Worm (Caenorhabditis elegans) whole organism, mixed stage, embryonic: ENCODE results near the gene fmo-5.

Experiments used
- M03D4.4 ChIP-seq: sonication (generic microtip); optimal IDR thresholded peaks from 2 replicates; lab custom pipeline; 2017; ENCODE audit warnings: mild to moderate bottlenecking, missing genetic modification characterization, missing compliant biosample characterization
- bed-3 ChIP-seq: fragments of 200-800 bp; sonication (Bioruptor generic); optimal IDR thresholded peaks from 3 replicates; lab custom pipeline; 2018; ENCODE audit warnings: mild to moderate bottlenecking, missing genetic modification characterization, moderate library complexity, missing compliant biosample characterization
- blmp-1 ChIP-seq: fragments of 150-350 bp; optimal IDR thresholded peaks from 2 replicates; lab custom pipeline; 2014; ENCODE audit warnings: missing biosample characterization, missing genetic modification characterization
- ceh-39 ChIP-seq: fragments of 150-350 bp; optimal IDR thresholded peaks from 2 replicates; lab custom pipeline; 2014; ENCODE audit warnings: missing biosample characterization, missing genetic modification characterization
- ceh-43 ChIP-seq: fragments of 200-800 bp; sonication (Bioruptor generic); optimal IDR thresholded peaks from 2 replicates; lab custom pipeline; 2018; ENCODE audit warnings: mild to moderate bottlenecking, missing genetic modification characterization, moderate library complexity, missing compliant biosample characterization
- ceh-83 ChIP-seq: fragments of 200-800 bp; sonication (Bioruptor generic); optimal IDR thresholded peaks from 2 replicates; lab custom pipeline; 2018; ENCODE audit warnings: mild to moderate bottlenecking, missing genetic modification characterization, missing compliant biosample characterization
- ces-1 ChIP-seq: fragments of 150-350 bp; optimal IDR thresholded peaks from 2 replicates; lab custom pipeline; 2014; ENCODE audit warnings: missing biosample characterization, missing genetic modification reagents, missing genetic modification characterization
- drap-1 ChIP-seq: fragments of 200-800 bp; sonication (Bioruptor generic); optimal IDR thresholded peaks from 3 replicates; lab custom pipeline; 2018; ENCODE audit warnings: mild to moderate bottlenecking, missing genetic modification characterization, missing compliant biosample characterization
- elt-1 ChIP-seq: sonication (generic microtip); optimal IDR thresholded peaks from 2 replicates; lab custom pipeline; 2017; ENCODE audit warnings: missing genetic modification characterization, mild to moderate bottlenecking, missing compliant biosample characterization, antibody characterized with exemption, moderate library complexity, borderline replicate concordance; ENCODE audit not compliant: insufficient read depth
- elt-3 ChIP-seq: fragments of 150-350 bp; optimal IDR thresholded peaks from 2 replicates; lab custom pipeline; 2014; ENCODE audit warnings: missing biosample characterization, missing genetic modification characterization
- ham-2 ChIP-seq: fragments of 200-800 bp; sonication (Bioruptor generic); optimal IDR thresholded peaks from 2 replicates; lab custom pipeline; 2018; ENCODE audit warnings: mild to moderate bottlenecking, missing genetic modification characterization, missing compliant biosample characterization
- hlh-1 ChIP-seq: fragments of 150-350 bp; optimal IDR thresholded peaks from 2 replicates; lab custom pipeline; 2014; ENCODE audit warnings: missing biosample characterization, missing genetic modification reagents, missing genetic modification characterization
- lin-32 ChIP-seq: fragments of 200-800 bp; sonication (Bioruptor generic); optimal IDR thresholded peaks from 2 replicates; lab custom pipeline; 2018; ENCODE audit warnings: mild to moderate bottlenecking, missing genetic modification characterization, missing compliant biosample characterization
- lsy-2 ChIP-seq: fragments of 150-350 bp; optimal IDR thresholded peaks from 2 replicates; lab custom pipeline; 2014; ENCODE audit warnings: missing biosample characterization, missing genetic modification characterization
- mab-5 ChIP-seq: fragments of 150-350 bp; optimal IDR thresholded peaks from 2 replicates; lab custom pipeline; 2014; ENCODE audit warnings: missing biosample characterization, missing genetic modification characterization
- mep-1 ChIP-seq: fragments of 150-350 bp; optimal IDR thresholded peaks from 2 replicates; lab custom pipeline; 2017; ENCODE audit warnings: missing biosample characterization, missing genetic modification reagents, missing genetic modification characterization, inconsistent platforms
- mls-2 ChIP-seq: sonication (generic microtip); optimal IDR thresholded peaks from 2 replicates; lab custom pipeline; 2016; ENCODE audit warnings: mild to moderate bottlenecking, missing genetic modification characterization, moderate library complexity, missing compliant biosample characterization
- nhr-12 ChIP-seq: fragments of 150-350 bp; optimal IDR thresholded peaks from 2 replicates; lab custom pipeline; 2014; ENCODE audit warnings: missing biosample characterization, missing genetic modification characterization
- nhr-2 ChIP-seq: fragments of 150-350 bp; optimal IDR thresholded peaks from 2 replicates; lab custom pipeline; 2014; ENCODE audit warnings: missing biosample characterization, missing genetic modification characterization
- nhr-237 ChIP-seq: fragments of 150-350 bp; optimal IDR thresholded peaks from 2 replicates; lab custom pipeline; 2014; ENCODE audit warnings: missing biosample characterization, missing genetic modification characterization
- nhr-28 ChIP-seq: fragments of 150-350 bp; optimal IDR thresholded peaks from 2 replicates; lab custom pipeline; 2014; ENCODE audit warnings: missing biosample characterization, missing genetic modification characterization
- pha-4 ChIP-seq: fragments of 150-350 bp; optimal IDR thresholded peaks from 2 replicates; lab custom pipeline; 2018; ENCODE audit warnings: missing biosample characterization, missing genetic modification reagents, missing genetic modification characterization
- snpc-4 ChIP-seq: fragments of 150-350 bp; optimal IDR thresholded peaks from 2 replicates; lab custom pipeline; 2014; ENCODE audit warnings: missing biosample characterization, missing genetic modification characterization
- sptf-1 ChIP-seq: sonication (generic microtip); optimal IDR thresholded peaks from 2 replicates; lab custom pipeline; 2017; ENCODE audit warnings: mild to moderate bottlenecking, missing genetic modification characterization, moderate library complexity, missing compliant biosample characterization
- tbx-8 ChIP-seq: fragments of 200-800 bp; sonication (Bioruptor generic); optimal IDR thresholded peaks from 2 replicates; lab custom pipeline; 2018; ENCODE audit warnings: mild to moderate bottlenecking, missing genetic modification characterization, moderate library complexity, missing compliant biosample characterization
- unc-120 ChIP-seq: sonication (generic microtip); optimal IDR thresholded peaks from 2 replicates; lab custom pipeline; 2017; ENCODE audit warnings: missing genetic modification characterization, missing compliant biosample characterization; ENCODE audit not compliant: poor library complexity, severe bottlenecking
- unc-39 ChIP-seq: fragments of 150-350 bp; optimal IDR thresholded peaks from 2 replicates; lab custom pipeline; 2014; ENCODE audit warnings: missing biosample characterization, missing genetic modification characterization
- unc-62 ChIP-seq: fragments of 150-350 bp; optimal IDR thresholded peaks from 2 replicates; lab custom pipeline; 2014; ENCODE audit warnings: missing biosample characterization, missing genetic modification reagents, missing genetic modification characterization
- zip-8 ChIP-seq: fragments of 150-350 bp; optimal IDR thresholded peaks from 2 replicates; lab custom pipeline; 2014; ENCODE audit warnings: missing biosample characterization, missing genetic modification characterization
- ztf-11 ChIP-seq: fragments of 150-350 bp; optimal IDR thresholded peaks from 2 replicates; lab custom pipeline; 2014; ENCODE audit warnings: missing biosample characterization, missing genetic modification characterization

fmo-5 gene

DNA sequence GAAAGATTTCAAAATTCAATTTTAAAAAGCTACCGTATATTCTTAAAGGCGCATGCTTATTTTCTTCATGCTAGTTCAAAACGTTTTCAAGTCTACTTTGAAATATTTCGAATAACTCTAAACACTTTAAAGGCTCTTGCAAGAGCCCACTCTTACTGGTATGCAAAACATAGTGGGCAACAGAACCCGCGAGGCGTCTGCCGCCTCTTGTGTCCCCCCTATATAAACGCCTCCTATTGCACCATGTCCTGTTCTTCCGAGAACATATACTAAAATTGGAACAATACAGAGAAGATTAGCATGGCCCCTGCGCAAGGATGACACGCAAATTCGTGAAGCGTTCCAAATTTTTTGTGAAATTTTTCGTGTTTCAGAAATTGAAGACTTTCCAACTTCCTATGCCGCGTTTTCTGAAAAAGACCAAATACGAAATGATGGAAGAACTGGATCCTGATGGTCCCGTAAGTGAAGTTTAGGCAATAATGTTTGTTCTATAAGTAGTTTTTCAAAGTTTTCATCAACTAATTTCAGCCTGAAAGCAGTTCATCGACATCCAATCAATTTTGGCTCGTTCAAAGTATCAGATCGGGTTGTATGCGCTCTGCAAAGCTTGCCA, 44.5 kb downstream of the fmo-5 start:
- TF ChIP-seq ceh-83 (GFP tag; lab: Kevin White, UChicago) (peak; percentile 48), mep-1 (tag; lab: Kevin White, UChicago) (no peak)
- TF ChIP-seq, all 35 proteins: peak for 1

DNA sequence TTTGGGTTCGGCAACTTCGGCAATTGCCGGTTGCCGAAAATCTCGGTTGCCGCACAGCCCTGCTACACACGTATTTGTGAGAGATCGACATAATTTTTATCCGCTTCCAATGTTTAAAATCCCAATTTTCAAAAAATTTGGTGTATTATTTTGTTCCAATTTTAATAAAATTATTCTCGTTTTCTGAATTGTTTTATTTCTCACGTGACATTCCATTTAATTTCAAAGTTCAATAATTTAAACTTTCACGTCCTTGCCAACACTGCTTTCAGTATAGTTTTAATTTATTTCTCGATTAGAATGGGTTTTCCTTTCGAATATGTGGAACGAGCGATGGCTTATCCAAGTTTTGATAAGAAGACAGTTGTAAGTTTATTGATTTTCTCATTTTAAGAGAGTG, 46.9 kb downstream of the fmo-5 start, which contains the start of gene K09C6.2:
TSS of gene K09C6.2 (plus strand) at position 301 of the 400 bp plus-strand sequence.
- TF ChIP-seq elt-3 (tag; lab: Kevin White, UChicago) (no peak), M03D4.4 (tag; lab: Kevin White, UChicago) (no peak), mab-5 (tag; lab: Kevin White, UChicago) (no peak), nhr-12 (tag; lab: Kevin White, UChicago) (no peak), tbx-8 (GFP tag; lab: Kevin White, UChicago) (no peak), sptf-1 (no peak), zip-8 (tag; lab: Kevin White, UChicago) (no peak), ceh-83 (GFP tag; lab: Kevin White, UChicago) (no peak), unc-39 (tag; lab: Kevin White, UChicago) (no peak), hlh-1 (tag; lab: Kevin White, UChicago) (no peak), nhr-237 (tag; lab: Kevin White, UChicago) (no peak), ceh-39 (no peak), ceh-43 (GFP tag; lab: Kevin White, UChicago) (no peak), nhr-2 (no peak), lsy-2 (tag; lab: Kevin White, UChicago) (no peak), mep-1 (tag; lab: Kevin White, UChicago) (no peak)

DNA sequence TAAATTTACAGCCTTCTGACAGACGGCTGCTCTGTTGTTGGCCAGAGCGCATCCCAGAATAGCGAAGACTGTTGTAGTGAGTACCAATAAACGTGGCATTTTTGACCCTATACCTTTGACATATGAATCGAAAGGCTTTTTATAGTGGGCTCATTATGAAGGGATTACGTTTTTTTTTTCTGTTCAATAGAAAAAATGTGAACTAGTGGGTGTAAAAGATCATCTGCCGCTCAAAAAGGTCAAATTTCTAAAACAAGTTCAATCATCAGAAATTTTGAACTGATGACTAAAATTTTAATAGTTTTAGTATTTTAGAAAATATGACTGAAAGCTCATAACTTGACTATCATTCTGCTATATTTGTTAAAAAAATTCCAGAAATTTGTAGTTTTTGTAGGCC, 48.5 kb downstream of the fmo-5 start, which contains the start of gene K09C6.9:
TSS of gene K09C6.9 (minus strand) at position 101 of the 400 bp plus-strand sequence.
- TF ChIP-seq elt-3 (tag; lab: Kevin White, UChicago) (no peak), blmp-1 (tag; lab: Kevin White, UChicago) (no peak), mls-2 (tag; lab: Kevin White, UChicago) (no peak), ceh-39 (no peak)

DNA sequence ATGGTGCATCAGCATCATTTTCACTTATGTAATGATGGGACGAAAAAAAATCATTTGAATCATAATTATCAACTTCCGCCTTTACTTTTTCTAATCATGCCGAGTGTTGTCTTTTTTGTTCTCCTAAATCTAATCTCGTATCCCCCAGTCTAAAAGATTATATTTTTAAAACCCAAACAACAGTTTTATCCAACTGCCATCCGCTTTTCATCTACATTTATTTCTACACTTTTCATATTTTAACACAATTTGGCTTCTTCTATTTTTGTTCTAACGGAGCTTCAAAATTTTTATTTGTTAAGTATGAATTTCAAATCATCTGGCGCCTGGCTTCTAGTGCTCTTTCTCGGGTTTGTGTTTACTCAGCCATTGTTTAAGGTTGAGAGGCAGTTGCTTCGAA, 51.3 kb downstream of the fmo-5 start, which contains the start of gene K09C6.3:
TSS of gene K09C6.3 (plus strand) at position 301 of the 400 bp plus-strand sequence.
- TF ChIP-seq ham-2 (GFP tag; lab: Kevin White, UChicago) (no peak), mab-5 (tag; lab: Kevin White, UChicago) (no peak), sptf-1 (no peak), drap-1 (no peak), nhr-2 (no peak), ztf-11 (no peak), nhr-28 (tag; lab: Kevin White, UChicago) (no peak), M03D4.4 (tag; lab: Kevin White, UChicago) (no peak), ceh-43 (GFP tag; lab: Kevin White, UChicago) (no peak), lin-32 (no peak), ceh-83 (GFP tag; lab: Kevin White, UChicago) (no peak), unc-39 (tag; lab: Kevin White, UChicago) (no peak), hlh-1 (tag; lab: Kevin White, UChicago) (no peak), unc-62 (no peak), lsy-2 (tag; lab: Kevin White, UChicago) (no peak), ces-1 (GFP tag; lab: Kevin White, UChicago) (no peak), elt-1 (tag; lab: Kevin White, UChicago) (no peak), zip-8 (tag; lab: Kevin White, UChicago) (no peak)

DNA sequence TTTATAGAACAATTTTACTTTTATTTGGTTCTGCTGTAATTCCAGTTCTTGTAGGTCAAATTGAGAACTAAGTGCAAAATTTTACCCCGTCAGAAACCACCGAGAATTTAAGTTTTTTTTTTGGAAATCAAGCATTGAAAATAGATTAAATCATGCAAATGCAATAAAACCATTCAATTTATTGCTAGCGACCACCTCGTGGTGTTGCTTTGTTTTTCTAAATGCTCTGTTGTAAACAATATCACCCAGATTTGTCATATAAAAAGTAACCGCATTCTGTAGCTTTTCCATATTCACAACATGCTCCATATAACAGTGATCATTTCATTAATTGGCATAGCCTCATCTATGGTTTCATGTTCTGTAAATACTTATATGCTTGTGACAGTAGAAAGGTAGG, 54.0 kb downstream of the fmo-5 start, which contains the start of gene srbc-12:
TSS of gene srbc-12 (plus strand) at position 301 of the 400 bp plus-strand sequence.
- TF ChIP-seq lin-32 (no peak), pha-4 (tag; lab: Kevin White, UChicago) (no peak), nhr-12 (tag; lab: Kevin White, UChicago) (no peak), hlh-1 (tag; lab: Kevin White, UChicago) (no peak), bed-3 (GFP tag; lab: Kevin White, UChicago) (no peak), M03D4.4 (tag; lab: Kevin White, UChicago) (no peak), ceh-39 (no peak), lsy-2 (tag; lab: Kevin White, UChicago) (no peak), nhr-28 (tag; lab: Kevin White, UChicago) (no peak), snpc-4 (tag; lab: Kevin White, UChicago) (no peak), nhr-2 (no peak), ztf-11 (no peak), drap-1 (no peak), unc-120 (tag; lab: Kevin White, UChicago) (no peak), zip-8 (tag; lab: Kevin White, UChicago) (no peak), mls-2 (tag; lab: Kevin White, UChicago) (no peak), ham-2 (GFP tag; lab: Kevin White, UChicago) (no peak), nhr-237 (tag; lab: Kevin White, UChicago) (no peak), ces-1 (GFP tag; lab: Kevin White, UChicago) (no peak)
